Worm (Caenorhabditis elegans) whole organism, mixed stage, embryonic: Measurements from ENCODE around the gene Y110A2AL.10.

Source experiments
- M03D4.4 ChIP-seq: sonication (generic microtip); optimal IDR thresholded peaks from 2 replicates; lab custom pipeline; 2017; ENCODE audit warnings: mild to moderate bottlenecking, missing genetic modification characterization, missing compliant biosample characterization
- bed-3 ChIP-seq: fragments of 200-800 bp; sonication (Bioruptor generic); optimal IDR thresholded peaks from 3 replicates; lab custom pipeline; 2018; ENCODE audit warnings: mild to moderate bottlenecking, missing genetic modification characterization, moderate library complexity, missing compliant biosample characterization
- blmp-1 ChIP-seq: fragments of 150-350 bp; optimal IDR thresholded peaks from 2 replicates; lab custom pipeline; 2014; ENCODE audit warnings: missing biosample characterization, missing genetic modification characterization
- ceh-39 ChIP-seq: fragments of 150-350 bp; optimal IDR thresholded peaks from 2 replicates; lab custom pipeline; 2014; ENCODE audit warnings: missing biosample characterization, missing genetic modification characterization
- ceh-83 ChIP-seq: fragments of 200-800 bp; sonication (Bioruptor generic); optimal IDR thresholded peaks from 2 replicates; lab custom pipeline; 2018; ENCODE audit warnings: mild to moderate bottlenecking, missing genetic modification characterization, missing compliant biosample characterization
- ces-1 ChIP-seq: fragments of 150-350 bp; optimal IDR thresholded peaks from 2 replicates; lab custom pipeline; 2014; ENCODE audit warnings: missing biosample characterization, missing genetic modification reagents, missing genetic modification characterization
- cnd-1 ChIP-seq: fragments of 200-800 bp; sonication (Bioruptor generic); optimal IDR thresholded peaks from 2 replicates; lab custom pipeline; 2018; ENCODE audit warnings: mild to moderate bottlenecking, missing genetic modification characterization, missing compliant biosample characterization
- drap-1 ChIP-seq: fragments of 200-800 bp; sonication (Bioruptor generic); optimal IDR thresholded peaks from 3 replicates; lab custom pipeline; 2018; ENCODE audit warnings: mild to moderate bottlenecking, missing genetic modification characterization, missing compliant biosample characterization
- elt-1 ChIP-seq: sonication (generic microtip); optimal IDR thresholded peaks from 2 replicates; lab custom pipeline; 2017; ENCODE audit warnings: missing genetic modification characterization, mild to moderate bottlenecking, missing compliant biosample characterization, antibody characterized with exemption, moderate library complexity, borderline replicate concordance; ENCODE audit not compliant: insufficient read depth
- flh-1 ChIP-seq: fragments of 200-800 bp; sonication (Bioruptor generic); optimal IDR thresholded peaks from 2 replicates; lab custom pipeline; 2018; ENCODE audit warnings: mild to moderate bottlenecking, missing genetic modification characterization, moderate library complexity, missing compliant biosample characterization
- ham-2 ChIP-seq: fragments of 200-800 bp; sonication (Bioruptor generic); optimal IDR thresholded peaks from 2 replicates; lab custom pipeline; 2018; ENCODE audit warnings: mild to moderate bottlenecking, missing genetic modification characterization, missing compliant biosample characterization
- hlh-1 ChIP-seq: fragments of 150-350 bp; optimal IDR thresholded peaks from 2 replicates; lab custom pipeline; 2014; ENCODE audit warnings: missing biosample characterization, missing genetic modification reagents, missing genetic modification characterization
- lin-32 ChIP-seq: fragments of 200-800 bp; sonication (Bioruptor generic); optimal IDR thresholded peaks from 2 replicates; lab custom pipeline; 2018; ENCODE audit warnings: mild to moderate bottlenecking, missing genetic modification characterization, missing compliant biosample characterization
- lsy-2 ChIP-seq: fragments of 150-350 bp; optimal IDR thresholded peaks from 2 replicates; lab custom pipeline; 2014; ENCODE audit warnings: missing biosample characterization, missing genetic modification characterization
- mab-5 ChIP-seq: fragments of 150-350 bp; optimal IDR thresholded peaks from 2 replicates; lab custom pipeline; 2014; ENCODE audit warnings: missing biosample characterization, missing genetic modification characterization
- mep-1 ChIP-seq: fragments of 150-350 bp; optimal IDR thresholded peaks from 2 replicates; lab custom pipeline; 2017; ENCODE audit warnings: missing biosample characterization, missing genetic modification reagents, missing genetic modification characterization, inconsistent platforms
- mls-2 ChIP-seq: sonication (generic microtip); optimal IDR thresholded peaks from 2 replicates; lab custom pipeline; 2016; ENCODE audit warnings: mild to moderate bottlenecking, missing genetic modification characterization, moderate library complexity, missing compliant biosample characterization
- nhr-12 ChIP-seq: fragments of 150-350 bp; optimal IDR thresholded peaks from 2 replicates; lab custom pipeline; 2014; ENCODE audit warnings: missing biosample characterization, missing genetic modification characterization
- nhr-2 ChIP-seq: fragments of 150-350 bp; optimal IDR thresholded peaks from 2 replicates; lab custom pipeline; 2014; ENCODE audit warnings: missing biosample characterization, missing genetic modification characterization
- nhr-237 ChIP-seq: fragments of 150-350 bp; optimal IDR thresholded peaks from 2 replicates; lab custom pipeline; 2014; ENCODE audit warnings: missing biosample characterization, missing genetic modification characterization
- nhr-28 ChIP-seq: fragments of 150-350 bp; optimal IDR thresholded peaks from 2 replicates; lab custom pipeline; 2014; ENCODE audit warnings: missing biosample characterization, missing genetic modification characterization
- nhr-76 ChIP-seq: sonication (generic microtip); optimal IDR thresholded peaks from 2 replicates; lab custom pipeline; 2017; ENCODE audit warnings: missing biosample characterization, missing genetic modification characterization
- sem-2 ChIP-seq: fragments of 200-800 bp; sonication (Bioruptor generic); optimal IDR thresholded peaks from 2 replicates; lab custom pipeline; 2018; ENCODE audit warnings: mild to moderate bottlenecking, missing genetic modification characterization, missing compliant biosample characterization
- snpc-4 ChIP-seq: fragments of 150-350 bp; optimal IDR thresholded peaks from 2 replicates; lab custom pipeline; 2014; ENCODE audit warnings: missing biosample characterization, missing genetic modification characterization
- sptf-1 ChIP-seq: sonication (generic microtip); optimal IDR thresholded peaks from 2 replicates; lab custom pipeline; 2017; ENCODE audit warnings: mild to moderate bottlenecking, missing genetic modification characterization, moderate library complexity, missing compliant biosample characterization
- tbx-8 ChIP-seq: fragments of 200-800 bp; sonication (Bioruptor generic); optimal IDR thresholded peaks from 2 replicates; lab custom pipeline; 2018; ENCODE audit warnings: mild to moderate bottlenecking, missing genetic modification characterization, moderate library complexity, missing compliant biosample characterization
- unc-120 ChIP-seq: sonication (generic microtip); optimal IDR thresholded peaks from 2 replicates; lab custom pipeline; 2017; ENCODE audit warnings: missing genetic modification characterization, missing compliant biosample characterization; ENCODE audit not compliant: poor library complexity, severe bottlenecking
- unc-39 ChIP-seq: fragments of 150-350 bp; optimal IDR thresholded peaks from 2 replicates; lab custom pipeline; 2014; ENCODE audit warnings: missing biosample characterization, missing genetic modification characterization
- unc-62 ChIP-seq: fragments of 150-350 bp; optimal IDR thresholded peaks from 2 replicates; lab custom pipeline; 2014; ENCODE audit warnings: missing biosample characterization, missing genetic modification reagents, missing genetic modification characterization
- zip-8 ChIP-seq: fragments of 150-350 bp; optimal IDR thresholded peaks from 2 replicates; lab custom pipeline; 2014; ENCODE audit warnings: missing biosample characterization, missing genetic modification characterization
- ztf-11 ChIP-seq: fragments of 150-350 bp; optimal IDR thresholded peaks from 2 replicates; lab custom pipeline; 2014; ENCODE audit warnings: missing biosample characterization, missing genetic modification characterization

The Y110A2AL.10 gene

DNA sequence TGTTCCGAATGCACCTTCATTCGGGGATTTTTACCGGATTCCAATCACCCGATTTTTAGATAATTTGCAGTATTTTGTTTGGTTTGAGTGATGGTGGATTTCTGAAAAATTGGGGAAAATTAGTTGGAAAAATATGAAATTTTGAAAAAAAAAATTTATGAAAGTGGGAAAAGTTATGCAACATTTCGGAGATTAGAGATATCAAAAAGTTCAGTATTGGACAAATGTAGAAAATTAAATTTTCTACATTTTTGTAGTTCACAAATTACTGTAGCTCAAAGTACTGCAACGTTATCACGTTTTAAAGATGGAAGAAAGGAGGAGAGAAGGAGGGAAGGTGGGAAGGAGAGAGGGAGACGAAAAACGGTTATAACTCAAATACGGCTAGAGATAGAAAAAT is 19.2 kb downstream of the Y110A2AL.10 start, which contains the start of gene ptc-3:
Gene ptc-3 (minus strand): TSS at position 101 of the 400 bp plus-strand sequence.
- TF ChIP-seq M03D4.4: no peak
- TF ChIP-seq lsy-2: no peak
- TF ChIP-seq nhr-12 (tag; lab: Kevin White, UChicago): no peak
- no peak for TF ChIP-seq bed-3 (GFP tag; lab: Kevin White, UChicago)
- no peak for TF ChIP-seq nhr-2 (tag; lab: Kevin White, UChicago)
- TF ChIP-seq zip-8 (tag; lab: Kevin White, UChicago): no peak
- no peak for TF ChIP-seq unc-120 (tag; lab: Kevin White, UChicago)
- no peak for TF ChIP-seq mls-2 (tag; lab: Kevin White, UChicago)
- no peak for TF ChIP-seq unc-39 (tag; lab: Kevin White, UChicago)
- no peak for TF ChIP-seq flh-1 (GFP tag; lab: Kevin White, UChicago)
- no peak for TF ChIP-seq elt-1 (tag; lab: Kevin White, UChicago)
- TF ChIP-seq mab-5 (tag; lab: Kevin White, UChicago): no peak
- no peak for TF ChIP-seq tbx-8 (GFP tag; lab: Kevin White, UChicago)
- TF ChIP-seq sptf-1: no peak

DNA sequence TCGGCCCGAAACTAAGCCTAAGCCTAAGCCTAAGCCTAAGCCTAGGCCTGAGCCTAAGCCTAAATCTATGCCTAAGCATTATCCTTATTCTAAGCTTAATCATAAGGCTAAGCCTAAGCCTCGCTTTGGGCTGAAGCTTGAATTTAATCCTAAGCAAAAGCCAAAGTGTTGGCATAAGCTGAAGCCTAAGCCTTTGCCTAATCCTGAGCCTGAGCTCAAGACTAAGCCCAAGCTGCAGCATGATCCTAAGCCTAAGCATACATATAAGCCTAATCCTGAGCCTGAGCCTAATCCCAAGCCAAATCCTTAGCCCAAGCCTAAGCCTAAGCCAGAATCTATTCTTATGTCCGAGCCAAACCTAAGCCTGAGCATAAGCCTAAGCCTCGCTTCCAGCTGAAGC is 25.2 kb downstream of the Y110A2AL.10 start:
- TF ChIP-seq elt-1 (tag; lab: Kevin White, UChicago) (no peak), nhr-76 (no peak), nhr-12 (tag; lab: Kevin White, UChicago) (no peak), lin-32 (GFP tag; lab: Kevin White, UChicago) (no peak)

DNA sequence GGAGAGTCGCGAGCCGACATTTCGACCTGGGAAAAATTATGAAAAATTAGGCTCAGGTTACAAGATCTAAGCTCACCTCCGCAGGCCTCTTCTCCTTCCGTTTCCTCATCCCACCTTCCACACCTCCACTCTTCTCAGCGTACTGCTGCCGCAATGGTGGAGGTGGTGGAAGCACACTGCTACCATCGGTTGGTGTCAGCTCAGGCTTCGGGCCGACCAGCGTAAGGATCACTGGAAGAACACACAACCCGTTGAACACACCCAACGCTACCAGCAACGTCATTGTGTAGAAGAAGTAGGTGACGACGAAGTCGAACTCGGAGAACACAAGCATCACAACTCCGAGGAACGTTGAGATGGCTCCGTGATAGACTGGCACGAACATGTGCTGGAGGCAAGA is 26.0 kb downstream of the Y110A2AL.10 start:
- no peak for TF ChIP-seq ham-2 (GFP tag; lab: Kevin White, UChicago)
- TF ChIP-seq sptf-1: no peak
- TF ChIP-seq, all 35 proteins: peak for 0

DNA sequence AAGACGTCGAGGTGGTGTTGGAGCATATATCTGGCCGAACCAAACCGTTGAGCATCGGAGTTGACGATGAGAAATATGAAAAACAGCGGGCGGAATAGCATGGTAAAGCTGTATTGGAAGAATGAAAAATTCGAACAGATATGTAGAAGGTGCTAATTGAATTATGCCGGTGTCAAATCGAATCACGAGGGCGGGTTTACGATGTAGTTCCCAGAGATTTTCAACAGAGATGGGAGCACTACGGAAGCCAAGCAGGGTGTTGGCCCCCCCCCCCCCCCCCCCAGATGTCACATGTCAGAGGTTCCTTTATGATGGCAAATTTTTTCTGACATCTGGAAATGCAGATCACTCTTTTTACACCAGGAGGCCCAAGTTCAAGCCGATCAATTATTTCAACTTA is 28.6 kb downstream of the Y110A2AL.10 start, which contains the start of gene Y110A2AL.7:
Gene Y110A2AL.7 (minus strand): TSS at position 101 of the 400 bp plus-strand sequence.
- TF ChIP-seq lin-32 (GFP tag; lab: Kevin White, UChicago) (no peak), ceh-39 (tag; lab: Kevin White, UChicago) (no peak), lsy-2 (no peak), drap-1 (no peak), unc-120 (tag; lab: Kevin White, UChicago) (no peak), mab-5 (tag; lab: Kevin White, UChicago) (no peak), bed-3 (GFP tag; lab: Kevin White, UChicago) (no peak), unc-62 (GFP tag; lab: Kevin White, UChicago) (no peak), mep-1 (tag; lab: Kevin White, UChicago) (no peak), ceh-83 (no peak), ces-1 (GFP tag; lab: Kevin White, UChicago) (no peak), ztf-11 (tag; lab: Kevin White, UChicago) (no peak), sptf-1 (no peak), hlh-1 (tag; lab: Kevin White, UChicago) (no peak), tbx-8 (GFP tag; lab: Kevin White, UChicago) (no peak), zip-8 (tag; lab: Kevin White, UChicago) (no peak), snpc-4 (tag; lab: Kevin White, UChicago) (no peak), nhr-237 (tag; lab: Kevin White, UChicago) (no peak), cnd-1 (no peak), nhr-28 (no peak)

DNA sequence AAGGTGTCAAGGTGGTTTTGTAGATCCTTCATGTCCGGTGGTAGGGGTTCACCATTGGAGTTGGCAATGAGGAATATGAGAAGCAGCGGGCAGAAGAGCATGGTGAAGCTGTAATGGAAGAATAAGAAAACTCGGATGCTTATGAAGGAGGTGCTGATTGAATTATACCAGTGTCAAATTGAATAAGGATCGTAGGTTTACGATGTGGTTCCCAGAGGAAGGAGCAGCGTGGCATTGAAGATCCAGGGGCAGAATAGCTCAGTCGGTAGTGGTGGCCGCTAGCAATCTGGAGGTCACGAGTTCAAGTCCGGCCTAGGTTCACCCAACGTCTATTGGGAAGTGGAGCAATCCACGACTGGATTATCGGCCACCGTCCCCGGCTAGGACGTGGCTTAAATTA is 30.2 kb downstream of the Y110A2AL.10 start, which contains the start of gene Y110A2AL.6:
Gene Y110A2AL.6 (minus strand): TSS at position 101 of the 400 bp plus-strand sequence.
- TF ChIP-seq nhr-2 (tag; lab: Kevin White, UChicago) (no peak), snpc-4 (tag; lab: Kevin White, UChicago) (no peak), mab-5 (tag; lab: Kevin White, UChicago) (no peak), unc-62 (GFP tag; lab: Kevin White, UChicago) (no peak), lin-32 (GFP tag; lab: Kevin White, UChicago) (no peak), nhr-12 (tag; lab: Kevin White, UChicago) (no peak), lsy-2 (no peak), mls-2 (tag; lab: Kevin White, UChicago) (no peak), blmp-1 (tag; lab: Kevin White, UChicago) (no peak), nhr-76 (no peak), unc-39 (tag; lab: Kevin White, UChicago) (no peak), zip-8 (tag; lab: Kevin White, UChicago) (no peak), elt-1 (tag; lab: Kevin White, UChicago) (no peak), ham-2 (GFP tag; lab: Kevin White, UChicago) (no peak), sem-2 (GFP tag; lab: Kevin White, UChicago) (no peak), flh-1 (GFP tag; lab: Kevin White, UChicago) (no peak)
